Worm (Caenorhabditis elegans): ENCODE measurements around the gene gpd-4.

DNA sequence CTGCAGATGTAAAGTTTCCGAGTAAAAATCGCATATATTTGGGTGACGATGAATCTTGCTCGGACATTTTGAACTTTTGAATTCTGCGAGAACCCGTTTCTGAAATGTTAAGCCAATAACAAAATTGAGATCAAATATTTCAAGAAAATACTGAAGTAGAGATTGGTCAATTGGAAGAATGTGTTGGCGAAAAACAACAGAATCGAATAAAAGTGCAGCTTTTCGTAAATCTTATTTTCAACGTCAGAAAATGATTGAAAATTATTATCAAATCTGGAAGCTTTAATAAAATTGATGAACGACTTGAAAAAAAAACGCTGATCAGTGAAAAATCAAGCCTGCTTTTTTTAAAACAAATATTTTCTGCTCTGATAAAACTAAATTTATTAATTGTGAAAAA is 43.7 kb upstream of the gpd-4 start, which contains the start of gene F27E5.8:
- no peak for TF ChIP-seq flt-1 (GFP tag; IDR thresholded peaks at IDR 0.05)
- no peak for TF ChIP-seq klf-2 (GFP tag; conservative IDR thresholded peaks at IDR 0.05)
- no peak for TF ChIP-seq ref-1 (GFP tag; conservative IDR thresholded peaks at IDR 0.05)
- no peak for TF ChIP-seq ztf-29 (GFP tag; IDR thresholded peaks at IDR 0.05)
- TF ChIP-seq ztf-23 (GFP tag; IDR thresholded peaks at IDR 0.05), result no peak
- no peak for TF ChIP-seq T22C8.4 (GFP tag; IDR thresholded peaks at IDR 0.05)
- TF ChIP-seq med-1 (GFP tag; optimal IDR thresholded peaks at IDR 0.05; ENCODE audit: insufficient read depth), result no peak
- TF ChIP-seq cog-1 (tag; optimal IDR thresholded peaks at IDR 0.05), result no peak

All from whole organism, midembryonic.